Fruit fly (Drosophila melanogaster) whole organism, embryonic: Measurements from ENCODE around the gene msopa.

Experiments used
- CG10959 ChIP-seq: fragments of 200-800 bp; sonication (Bioruptor generic); IDR thresholded peaks from 2 replicates; pipeline ENCODE4 v1.3.6; 2022; ENCODE audit warnings: missing biosample characterization, missing genetic modification characterization
- CG11456 ChIP-seq: fragments of 200-800 bp; sonication (Bioruptor generic); IDR thresholded peaks from 3 replicates; pipeline ENCODE4 v1.3.6; 2022; ENCODE audit warnings: missing biosample characterization, missing genetic modification characterization
- CG11723 ChIP-seq: fragments of 200-800 bp; sonication (Bioruptor generic); optimal IDR thresholded peaks from 2 replicates; lab custom pipeline; 2017; ENCODE audit warnings: missing biosample characterization, mild to moderate bottlenecking, missing genetic modification characterization
- CG12299 ChIP-seq: fragments of 200-800 bp; sonication (Bioruptor generic); optimal IDR thresholded peaks from 2 replicates; lab custom pipeline; 2018; ENCODE audit warnings: missing biosample characterization, mild to moderate bottlenecking, missing genetic modification characterization
- CG1233 ChIP-seq: fragments of 200-800 bp; sonication (Bioruptor generic); optimal IDR thresholded peaks from 4 replicates; lab custom pipeline; 2018; ENCODE audit warnings: missing biosample characterization, mild to moderate bottlenecking, missing genetic modification characterization
- CG13296 ChIP-seq: fragments of 200-800 bp; sonication (Bioruptor generic); optimal IDR thresholded peaks from 3 replicates; lab custom pipeline; 2018; ENCODE audit warnings: missing biosample characterization, mild to moderate bottlenecking, missing genetic modification characterization
- CG13624 ChIP-seq: fragments of 200-800 bp; sonication (Bioruptor generic); optimal IDR thresholded peaks from 2 replicates; lab custom pipeline; 2016; ENCODE audit warnings: missing biosample characterization, missing genetic modification characterization
- CG14014 ChIP-seq: fragments of 200-800 bp; sonication (Bioruptor generic); IDR thresholded peaks from 2 replicates; pipeline ENCODE4 v1.3.6; 2022; ENCODE audit warnings: missing biosample characterization, missing genetic modification characterization
- CG14667 ChIP-seq: fragments of 200-800 bp; sonication (Bioruptor generic); IDR thresholded peaks from 2 replicates; pipeline ENCODE4 v1.3.6; 2022; ENCODE audit warnings: missing biosample characterization, missing genetic modification characterization
- CG14710 ChIP-seq: fragments of 200-800 bp; sonication (Bioruptor generic); optimal IDR thresholded peaks from 3 replicates; lab custom pipeline; 2019; ENCODE audit warnings: missing biosample characterization, mild to moderate bottlenecking, missing genetic modification characterization, moderate library complexity
- CG14860 ChIP-seq: fragments of 200-800 bp; sonication (Bioruptor generic); IDR thresholded peaks from 3 replicates; pipeline ENCODE4 v1.3.6; 2022; ENCODE audit warnings: missing biosample characterization, missing genetic modification characterization; ENCODE audit not compliant: partially characterized antibody
- CG15479 ChIP-seq: fragments of 200-800 bp; sonication (Bioruptor generic); optimal IDR thresholded peaks from 3 replicates; lab custom pipeline; 2019; ENCODE audit warnings: missing biosample characterization, mild to moderate bottlenecking, missing genetic modification characterization, moderate library complexity
- CG16813 ChIP-seq: fragments of 200-800 bp; sonication (Bioruptor generic); IDR thresholded peaks from 3 replicates; pipeline ENCODE4 v1.3.6; 2022; ENCODE audit warnings: missing biosample characterization, missing genetic modification characterization; ENCODE audit not compliant: partially characterized antibody
- CG1832 ChIP-seq: fragments of 200-800 bp; sonication (Bioruptor generic); optimal IDR thresholded peaks from 2 replicates; lab custom pipeline; 2017; ENCODE audit warnings: missing biosample characterization, mild to moderate bottlenecking, missing genetic modification characterization, inconsistent platforms
- CG31441 ChIP-seq: fragments of 200-800 bp; sonication (Bioruptor generic); IDR thresholded peaks from 2 replicates; pipeline ENCODE4 v1.3.6; 2022; ENCODE audit warnings: missing biosample characterization, missing genetic modification characterization
- CG32772 ChIP-seq: fragments of 200-800 bp; sonication (Bioruptor generic); IDR thresholded peaks from 2 replicates; pipeline ENCODE4 v1.3.6; 2022; ENCODE audit warnings: missing biosample characterization, missing genetic modification characterization
- CG42726 ChIP-seq: fragments of 200-800 bp; sonication (Bioruptor generic); IDR thresholded peaks from 2 replicates; pipeline ENCODE4 v1.3.6; 2022; ENCODE audit warnings: missing biosample characterization, missing genetic modification characterization; ENCODE audit not compliant: partially characterized antibody
- CG4730 ChIP-seq: fragments of 200-800 bp; sonication (Bioruptor generic); IDR thresholded peaks from 2 replicates; pipeline ENCODE4 v1.3.6; 2022; ENCODE audit warnings: missing biosample characterization, missing genetic modification characterization
- CG6791 ChIP-seq: fragments of 200-800 bp; sonication (Bioruptor generic); IDR thresholded peaks from 3 replicates; pipeline ENCODE4 v1.3.6; 2022; ENCODE audit warnings: missing biosample characterization, missing genetic modification characterization; ENCODE audit not compliant: partially characterized antibody
- CG6854 ChIP-seq: fragments of 200-800 bp; sonication (Bioruptor generic); optimal IDR thresholded peaks from 3 replicates; lab custom pipeline; 2017; ENCODE audit warnings: missing biosample characterization, mild to moderate bottlenecking, missing genetic modification characterization
- CG9876 ChIP-seq: fragments of 200-800 bp; sonication (Bioruptor generic); optimal IDR thresholded peaks from 2 replicates; lab custom pipeline; 2016; ENCODE audit warnings: missing biosample characterization, missing genetic modification characterization
- D19A ChIP-seq: fragments of 200-800 bp; optimal IDR thresholded peaks from 3 replicates; lab custom pipeline; 2019; ENCODE audit warnings: missing biosample characterization, mild to moderate bottlenecking, missing genetic modification characterization, moderate library complexity
- Dfd ChIP-seq, 2 experiments: fragments of >200 bp; optimal IDR thresholded peaks; 2 replicates each; lab custom pipeline; 2017; ENCODE audit warnings: missing biosample characterization in 2 of 2, missing genetic modification characterization in 2 of 2
- Dll ChIP-seq: fragments of 200-800 bp; sonication (Bioruptor generic); IDR thresholded peaks from 4 replicates; pipeline ENCODE4 v1.3.6; 2022; ENCODE audit warnings: missing biosample characterization, missing genetic modification characterization; ENCODE audit not compliant: partially characterized antibody
- Drgx ChIP-seq: fragments of 200-800 bp; sonication (Bioruptor generic); IDR thresholded peaks from 2 replicates; pipeline ENCODE4 v1.3.6; 2022; ENCODE audit warnings: missing biosample characterization, missing genetic modification characterization
- Ets65A ChIP-seq: fragments of 200-800 bp; sonication (Bioruptor generic); peaks from one replicate; lab custom pipeline; 2016; ENCODE audit warnings: missing biosample characterization, missing genetic modification characterization
- HLH4C ChIP-seq: fragments of 200-800 bp; sonication (Bioruptor generic); IDR thresholded peaks from 3 replicates; pipeline ENCODE4 v1.3.6; 2022; ENCODE audit warnings: missing biosample characterization, missing genetic modification characterization; ENCODE audit not compliant: partially characterized antibody
- Med ChIP-seq: fragments of 200-800 bp; sonication (Bioruptor generic); peaks from one replicate; lab custom pipeline; 2016; ENCODE audit warnings: missing biosample characterization, missing genetic modification characterization, mild to moderate bottlenecking, inconsistent platforms, moderate library complexity
- NC2α ChIP-seq: fragments of 200-800 bp; sonication (Bioruptor generic); optimal IDR thresholded peaks from 2 replicates; lab custom pipeline; 2016; ENCODE audit warnings: missing biosample characterization, missing genetic modification characterization
- Spps ChIP-seq: fragments of 200-800 bp; sonication (Bioruptor generic); optimal IDR thresholded peaks from 2 replicates; lab custom pipeline; 2018; ENCODE audit warnings: missing biosample characterization, mild to moderate bottlenecking, missing genetic modification characterization
- az2 ChIP-seq: fragments of 200-800 bp; sonication (Bioruptor generic); optimal IDR thresholded peaks from 3 replicates; lab custom pipeline; 2016; ENCODE audit warnings: missing biosample characterization, missing genetic modification characterization
- bab2 ChIP-seq: fragments of 200-800 bp; sonication (Bioruptor generic); optimal IDR thresholded peaks from 2 replicates; lab custom pipeline; 2016; ENCODE audit warnings: missing biosample characterization, missing genetic modification characterization
- chm ChIP-seq: fragments of 200-800 bp; sonication (Bioruptor generic); IDR thresholded peaks from 2 replicates; pipeline ENCODE4 v1.3.6; 2022; ENCODE audit warnings: missing biosample characterization, missing genetic modification characterization
- crc ChIP-seq: fragments of 200-800 bp; sonication (Bioruptor generic); optimal IDR thresholded peaks from 2 replicates; lab custom pipeline; 2016; ENCODE audit warnings: missing biosample characterization, missing genetic modification characterization
- dysf ChIP-seq: fragments of 200-800 bp; sonication (Bioruptor generic); IDR thresholded peaks from 3 replicates; pipeline ENCODE4 v1.3.6; 2022; ENCODE audit warnings: missing biosample characterization, missing genetic modification characterization
- hbn ChIP-seq: fragments of 200-800 bp; sonication (Bioruptor generic); IDR thresholded peaks from 2 replicates; pipeline ENCODE4 v1.3.6; 2022; ENCODE audit warnings: missing biosample characterization, missing genetic modification characterization; ENCODE audit not compliant: partially characterized antibody
- jing ChIP-seq: fragments of 200-800 bp; sonication (Bioruptor generic); optimal IDR thresholded peaks from 2 replicates; lab custom pipeline; 2018; ENCODE audit warnings: missing biosample characterization, mild to moderate bottlenecking, missing genetic modification characterization
- klu ChIP-seq: fragments of 200-800 bp; sonication (Bioruptor generic); IDR thresholded peaks from 2 replicates; pipeline ENCODE4 v1.3.6; 2022; ENCODE audit warnings: missing biosample characterization, missing genetic modification characterization
- lab ChIP-seq: fragments of 200-800 bp; sonication (Bioruptor generic); optimal IDR thresholded peaks from 3 replicates; lab custom pipeline; 2017; ENCODE audit warnings: missing biosample characterization, missing genetic modification characterization, mild to moderate bottlenecking, moderate library complexity, missing genetic modification reagents
- luna ChIP-seq: fragments of 200-800 bp; sonication (Bioruptor generic); optimal IDR thresholded peaks from 2 replicates; lab custom pipeline; 2016; ENCODE audit warnings: missing biosample characterization, missing genetic modification characterization
- nerfin-2 ChIP-seq: fragments of 200-800 bp; sonication (Bioruptor generic); IDR thresholded peaks from 2 replicates; pipeline ENCODE4 v1.3.6; 2022; ENCODE audit warnings: missing biosample characterization, missing genetic modification characterization; ENCODE audit not compliant: partially characterized antibody
- schlank ChIP-seq: fragments of 200-800 bp; sonication (Bioruptor generic); optimal IDR thresholded peaks from 2 replicates; lab custom pipeline; 2018; ENCODE audit warnings: missing biosample characterization, mild to moderate bottlenecking, missing genetic modification characterization
- seq ChIP-seq: fragments of 200-800 bp; sonication (Bioruptor generic); IDR thresholded peaks from 2 replicates; pipeline ENCODE4 v1.3.6; 2022; ENCODE audit warnings: missing biosample characterization, missing genetic modification characterization
- sima ChIP-seq: fragments of 200-800 bp; sonication (Bioruptor generic); optimal IDR thresholded peaks from 2 replicates; lab custom pipeline; 2016; ENCODE audit warnings: missing biosample characterization, missing genetic modification characterization
- tap ChIP-seq: fragments of 200-800 bp; optimal IDR thresholded peaks from 3 replicates; lab custom pipeline; 2019; ENCODE audit warnings: missing biosample characterization, mild to moderate bottlenecking, missing genetic modification characterization, moderate library complexity
- toy ChIP-seq: fragments of 200-800 bp; sonication (Bioruptor generic); IDR thresholded peaks from 2 replicates; pipeline ENCODE4 v1.3.6; 2022; ENCODE audit warnings: missing biosample characterization, missing genetic modification characterization
- twi ChIP-seq: fragments of 200-800 bp; optimal IDR thresholded peaks from 2 replicates; lab custom pipeline; 2019; ENCODE audit warnings: missing biosample characterization, mild to moderate bottlenecking, missing genetic modification characterization, moderate library complexity
- zfh1 ChIP-seq: fragments of 200-800 bp; sonication (Bioruptor generic); IDR thresholded peaks from 3 replicates; pipeline ENCODE4 v1.3.6; 2022; ENCODE audit warnings: missing biosample characterization, missing genetic modification characterization

msopa gene

DNA sequence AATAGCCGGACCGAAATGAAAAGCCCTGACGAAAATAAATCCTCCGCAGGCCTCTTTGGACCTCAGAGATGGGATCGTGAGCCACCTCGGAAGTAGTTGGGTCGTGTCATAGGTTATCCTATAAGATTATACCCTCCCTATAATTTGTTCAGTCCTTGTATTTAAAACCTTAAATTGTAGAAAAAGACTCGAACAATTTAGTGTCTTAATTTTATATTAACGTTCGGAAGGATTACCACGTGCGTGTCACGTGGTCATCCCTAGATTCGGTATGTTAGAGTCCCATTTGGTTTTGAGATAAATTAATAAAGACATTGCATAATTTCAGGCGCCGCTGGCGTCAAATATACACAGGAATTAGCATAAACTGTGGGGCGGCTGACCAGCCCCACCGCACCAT is 4.5 kb upstream of the msopa start (continued):
- TF ChIP-seq CG14710 (tag; lab: Kevin White, UChicago) (peak; percentile 60), CG13296 (GFP tag; lab: Kevin White, UChicago) (peak; percentile 5), NC2α (GFP tag; lab: Kevin White, UChicago) (peak; percentile 2), jing (peak; percentile 3), Med (GFP tag; lab: Kevin White, UChicago) (peak; percentile 92), zfh1 (GFP tag; lab: Robert Waterston, UW) (peak; percentile 62; the same call in 1 of the 3 replicates), Spps (tag; lab: Kevin White, UChicago) (peak; percentile 20), schlank (no peak), CG14667 (GFP tag; lab: Robert Waterston, UW) (no peak), luna (GFP tag; lab: Kevin White, UChicago) (no peak), CG12299 (tag; lab: Kevin White, UChicago) (no peak), sima (GFP tag; lab: Kevin White, UChicago) (no peak), twi (tag; lab: Kevin White, UChicago) (peak; percentile 14), CG9876 (GFP tag; lab: Kevin White, UChicago) (no peak), CG13624 (peak; percentile 46), lab (peak; percentile 59), CG1233 (peak; percentile 27), CG10959 (GFP tag; lab: Robert Waterston, UW) (peak; percentile 19; the same call in 1 of the 2 replicates), CG32772 (no peak), bab2 (GFP tag; lab: Kevin White, UChicago) (peak; percentile 61), crc (GFP tag; lab: Kevin White, UChicago) (peak; percentile 14), CG15479 (GFP tag; lab: Kevin White, UChicago) (no peak), klu (GFP tag; lab: Robert Waterston, UW) (peak; percentile 41; the same call in 1 of the 2 replicates), az2 (peak; percentile 44), seq (GFP tag; lab: Robert Waterston, UW) (0 out of 2 replicates have a peak, but pooled peaks have one; percentile 19), Drgx (peak; percentile 63)

DNA sequence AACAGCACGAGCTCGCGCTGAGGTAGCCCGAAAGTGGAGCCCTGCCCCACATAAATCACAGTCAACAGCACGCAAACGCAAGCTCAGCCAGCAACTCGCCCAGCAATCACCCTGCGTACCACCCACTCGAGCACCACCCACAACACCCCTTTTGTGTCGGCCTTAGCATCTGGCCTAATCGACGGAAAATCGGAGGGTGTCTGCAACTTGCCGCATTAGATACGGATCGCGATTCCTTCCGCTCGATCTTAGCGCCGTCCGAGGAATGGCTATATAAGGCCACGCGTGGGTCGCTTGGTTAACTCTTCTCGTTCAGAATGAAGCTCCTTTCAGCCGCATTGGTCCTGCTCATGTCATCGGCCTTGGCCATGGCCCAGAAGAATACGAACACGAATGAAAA is 2.5 kb upstream of the msopa start, which contains the start of gene Sfp79B:
TSS of gene Sfp79B (plus strand) at position 301 of the 400 bp plus-strand sequence.
- TF ChIP-seq Dll (GFP tag; lab: Robert Waterston, UW) (no peak), CG11723 (GFP tag; lab: Kevin White, UChicago) (no peak), CG1832 (GFP tag; lab: Kevin White, UChicago) (no peak), CG6854 (GFP tag; lab: Kevin White, UChicago) (no peak), chm (GFP tag; lab: Robert Waterston, UW) (no peak), dysf (GFP tag; lab: Robert Waterston, UW) (no peak), hbn (GFP tag; lab: Robert Waterston, UW) (no peak)

DNA sequence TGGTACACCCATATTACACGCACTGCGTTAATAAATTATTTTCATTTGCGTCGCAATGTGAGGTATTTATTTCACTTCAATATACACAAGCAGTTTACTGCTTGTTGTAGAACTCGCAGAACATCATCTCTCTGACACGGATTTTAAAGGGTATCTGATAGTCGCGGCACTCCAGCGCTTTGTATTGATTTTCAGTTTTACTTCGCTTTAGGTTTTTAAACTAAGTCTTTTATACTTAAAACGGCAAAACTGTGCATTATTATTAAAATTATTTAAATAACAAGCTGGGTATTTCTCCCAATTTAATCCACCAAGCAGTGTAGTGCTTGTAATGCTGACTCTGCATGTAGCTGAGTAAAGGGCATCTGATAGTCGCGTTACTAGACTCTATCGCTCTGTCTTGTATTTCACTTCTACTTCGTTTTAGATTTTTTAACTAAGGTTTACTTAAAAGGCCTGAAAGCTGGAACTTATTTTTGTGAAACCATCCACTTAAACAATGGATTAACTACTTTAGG is 670 bp downstream of the msopa start:
- peak; percentile 56 for TF ChIP-seq Ets65A (GFP tag; lab: Kevin White, UChicago)
- peak; percentile 53 for TF ChIP-seq D19A (tag; lab: Kevin White, UChicago)
- TF ChIP-seq tap (tag; lab: Kevin White, UChicago), result no peak
- no peak for TF ChIP-seq CG11456 (GFP tag; lab: Robert Waterston, UW)
- no peak for TF ChIP-seq CG14014 (GFP tag; lab: Robert Waterston, UW)
- peak in 1 of 2 experiments; percentile 28 for TF ChIP-seq Dfd (GFP tag; optimal IDR thresholded peaks at IDR 0.05; lab: Kevin White, UChicago)
- TF ChIP-seq CG42726, result no peak
- TF ChIP-seq luna (GFP tag; lab: Kevin White, UChicago), result no peak
- TF ChIP-seq CG4730 (GFP tag; lab: Robert Waterston, UW), result no peak
- TF ChIP-seq HLH4C (GFP tag; lab: Robert Waterston, UW), result peak; percentile 46; the same call in 1 of the 3 replicates
- TF ChIP-seq CG31441, result no peak
- TF ChIP-seq CG16813, result peak; percentile 73
- peak; percentile 22; the same call in 1 of the 3 replicates for TF ChIP-seq CG14860 (GFP tag; lab: Robert Waterston, UW)
- TF ChIP-seq toy (GFP tag; lab: Robert Waterston, UW), result no peak
- peak; percentile 51; the same call in 1 of the 3 replicates for TF ChIP-seq CG6791 (GFP tag; lab: Robert Waterston, UW)
- no peak for TF ChIP-seq bab2 (GFP tag; lab: Kevin White, UChicago)
- TF ChIP-seq nerfin-2, result 0 out of 2 replicates have a peak, but pooled peaks have one; percentile 41
